Worm (Caenorhabditis elegans) whole organism, L1 larva: Measurements from ENCODE around the gene cdc-14.
"Not testable (repeated sequence)": the region's sequence is repeated elsewhere in the genome, so short reads cannot be mapped to it uniquely, and the experiment has no call there.

Experiments used
- C04F5.9 ChIP-seq: sonication (generic microtip); optimal IDR thresholded peaks from 2 replicates; lab custom pipeline; 2016; ENCODE audit warnings: missing genetic modification characterization, missing compliant biosample characterization
- C16A3.4 ChIP-seq: fragments of 150-350 bp; optimal IDR thresholded peaks from 2 replicates; lab custom pipeline; 2014; ENCODE audit warnings: missing biosample characterization, missing genetic modification characterization
- Y116A8C.19 ChIP-seq: sonication (generic microtip); optimal IDR thresholded peaks from 2 replicates; lab custom pipeline; 2016; ENCODE audit warnings: missing compliant biosample characterization, missing genetic modification characterization, borderline replicate concordance
- aha-1 ChIP-seq: fragments of 150-350 bp; optimal IDR thresholded peaks from 2 replicates; lab custom pipeline; 2014; ENCODE audit warnings: missing biosample characterization, missing genetic modification characterization
- alr-1 ChIP-seq: fragments of 200-800 bp; sonication (Bioruptor generic); optimal IDR thresholded peaks from 2 replicates; lab custom pipeline; 2018; ENCODE audit warnings: borderline replicate concordance, mild to moderate bottlenecking, missing genetic modification characterization, missing compliant biosample characterization
- blmp-1 ChIP-seq: fragments of 150-350 bp; optimal IDR thresholded peaks from 2 replicates; lab custom pipeline; 2014; ENCODE audit warnings: missing biosample characterization, missing genetic modification characterization
- ceh-8 ChIP-seq: fragments of 200-800 bp; sonication (Bioruptor generic); optimal IDR thresholded peaks from 2 replicates; lab custom pipeline; 2018; ENCODE audit warnings: mild to moderate bottlenecking, missing genetic modification characterization, moderate library complexity, missing compliant biosample characterization
- ceh-90 ChIP-seq: sonication (generic microtip); optimal IDR thresholded peaks from 2 replicates; lab custom pipeline; 2016; ENCODE audit warnings: missing genetic modification characterization, missing compliant biosample characterization
- dpl-1 ChIP-seq, 3 experiments: fragments of 150-350 bp in 2 of 3; sonication (generic microtip) in 1 of 3; optimal IDR thresholded peaks; 2 replicates each; lab custom pipeline; 2014 to 2017; ENCODE audit warnings: missing biosample characterization in 3 of 3, missing genetic modification characterization in 3 of 3, missing genetic modification reagents in 3 of 3
- efl-1 ChIP-seq, 4 experiments: fragments of 150-350 bp; optimal IDR thresholded peaks in 3 of 4; peaks in 1 of 4; 1 replicate in 1 of 4; 2 replicates in 3 of 4; lab custom pipeline; 2014; ENCODE audit warnings: missing biosample characterization in 2 of 4, missing genetic modification characterization in 2 of 4, missing genetic modification reagents in 2 of 4
- efl-3 ChIP-seq: fragments of 200-800 bp; sonication (Bioruptor generic); optimal IDR thresholded peaks from 2 replicates; lab custom pipeline; 2018; ENCODE audit warnings: mild to moderate bottlenecking, missing genetic modification characterization, missing compliant biosample characterization
- egl-27 ChIP-seq, 2 experiments: fragments of 150-350 bp in 1 of 2; sonication (generic microtip); optimal IDR thresholded peaks; 3 replicates each; lab custom pipeline; 2017 to 2018; ENCODE audit warnings: missing biosample characterization in 2 of 2, missing genetic modification characterization in 2 of 2, missing genetic modification reagents in 2 of 2
- elt-2 ChIP-seq: sonication (generic microtip); optimal IDR thresholded peaks from 2 replicates; lab custom pipeline; 2016; ENCODE audit warnings: missing genetic modification characterization, mild to moderate bottlenecking, inconsistent platforms, missing compliant biosample characterization, missing genetic modification reagents
- elt-3 ChIP-seq, 6 experiments: fragments of 150-350 bp in 1 of 6; sonication (generic microtip); optimal IDR thresholded peaks; 2 replicates each; lab custom pipeline; 2017 to 2018; ENCODE audit warnings: missing biosample characterization in 6 of 6, missing genetic modification characterization in 6 of 6, inconsistent platforms in 1 of 6
- fkh-4 ChIP-seq: sonication (generic microtip); optimal IDR thresholded peaks from 2 replicates; lab custom pipeline; 2016; ENCODE audit warnings: missing compliant biosample characterization, missing genetic modification characterization, borderline replicate concordance
- fkh-8 ChIP-seq: sonication (generic microtip); optimal IDR thresholded peaks from 2 replicates; lab custom pipeline; 2016; ENCODE audit warnings: mild to moderate bottlenecking, missing genetic modification characterization, missing compliant biosample characterization
- fos-1 ChIP-seq: fragments of 150-350 bp; optimal IDR thresholded peaks from 2 replicates; lab custom pipeline; 2014; ENCODE audit warnings: missing biosample characterization, missing genetic modification characterization
- hpl-2 ChIP-seq: fragments of 150-350 bp; optimal IDR thresholded peaks from 2 replicates; lab custom pipeline; 2014; ENCODE audit warnings: missing biosample characterization, missing genetic modification reagents, missing genetic modification characterization
- isw-1 ChIP-seq: fragments of 200-800 bp; sonication (Bioruptor generic); IDR thresholded peaks from 2 replicates; pipeline ENCODE4 v1.3.6; 2022; ENCODE audit warnings: missing genetic modification characterization, missing compliant biosample characterization
- lin-14 ChIP-seq: fragments of 200-800 bp; sonication (Bioruptor generic); optimal IDR thresholded peaks from 2 replicates; lab custom pipeline; 2018; ENCODE audit warnings: mild to moderate bottlenecking, missing genetic modification characterization, moderate library complexity, missing compliant biosample characterization
- lir-3 ChIP-seq: sonication (generic microtip); optimal IDR thresholded peaks from 2 replicates; lab custom pipeline; 2016; ENCODE audit warnings: mild to moderate bottlenecking, missing genetic modification characterization, moderate library complexity, missing compliant biosample characterization; ENCODE audit not compliant: poor library complexity
- lsy-2 ChIP-seq, 2 experiments: fragments of 150-350 bp; optimal IDR thresholded peaks; 2 replicates each; lab custom pipeline; 2014; ENCODE audit warnings: missing biosample characterization in 2 of 2, missing genetic modification characterization in 2 of 2
- mdl-1 ChIP-seq, 2 experiments: fragments of 150-350 bp; optimal IDR thresholded peaks; 2 replicates each; lab custom pipeline; 2014 to 2017; ENCODE audit warnings: missing biosample characterization in 2 of 2, missing genetic modification characterization in 2 of 2, inconsistent platforms in 1 of 2
- mef-2 ChIP-seq: fragments of 150-350 bp; optimal IDR thresholded peaks from 2 replicates; lab custom pipeline; 2014; ENCODE audit warnings: missing biosample characterization, missing genetic modification characterization
- nhr-11 ChIP-seq: fragments of 150-350 bp; optimal IDR thresholded peaks from 2 replicates; lab custom pipeline; 2014; ENCODE audit warnings: missing biosample characterization, missing genetic modification characterization
- nhr-12 ChIP-seq: sonication (generic microtip); optimal IDR thresholded peaks from 2 replicates; lab custom pipeline; 2017; ENCODE audit warnings: missing biosample characterization, missing genetic modification characterization
- nhr-19 ChIP-seq: fragments of 200-800 bp; sonication (Bioruptor generic); conservative IDR thresholded peaks from 2 replicates; pipeline ENCODE4 v1.3.6; 2022; ENCODE audit warnings: missing genetic modification characterization, missing compliant biosample characterization
- nhr-20 ChIP-seq: sonication (generic microtip); optimal IDR thresholded peaks from 2 replicates; lab custom pipeline; 2016; ENCODE audit warnings: mild to moderate bottlenecking, missing genetic modification characterization, missing compliant biosample characterization
- nhr-28 ChIP-seq: fragments of 150-350 bp; optimal IDR thresholded peaks from 2 replicates; lab custom pipeline; 2014; ENCODE audit warnings: missing biosample characterization, missing genetic modification characterization
- nhr-47 ChIP-seq: sonication (generic microtip); optimal IDR thresholded peaks from 2 replicates; lab custom pipeline; 2016; ENCODE audit warnings: mild to moderate bottlenecking, missing genetic modification characterization, moderate library complexity, missing compliant biosample characterization
- nhr-71 ChIP-seq: sonication (generic microtip); optimal IDR thresholded peaks from 2 replicates; lab custom pipeline; 2016; ENCODE audit warnings: mild to moderate bottlenecking, missing genetic modification characterization, moderate library complexity, missing compliant biosample characterization
- nhr-77 ChIP-seq: fragments of 150-350 bp; optimal IDR thresholded peaks from 2 replicates; lab custom pipeline; 2014; ENCODE audit warnings: missing biosample characterization, missing genetic modification characterization
- nhr-85 ChIP-seq: sonication (generic microtip); peaks from one replicate; lab custom pipeline; 2016; ENCODE audit warnings: missing genetic modification characterization, inconsistent platforms, missing compliant biosample characterization
- pax-3 ChIP-seq: fragments of 200-800 bp; sonication (Bioruptor generic); optimal IDR thresholded peaks from 2 replicates; lab custom pipeline; 2018; ENCODE audit warnings: mild to moderate bottlenecking, missing genetic modification characterization, moderate library complexity, missing compliant biosample characterization
- pqm-1 ChIP-seq: sonication (generic microtip); optimal IDR thresholded peaks from 3 replicates; lab custom pipeline; 2017; ENCODE audit warnings: missing biosample characterization, missing genetic modification characterization
- snpc-4 ChIP-seq: fragments of 150-350 bp; optimal IDR thresholded peaks from 2 replicates; lab custom pipeline; 2014; ENCODE audit warnings: missing biosample characterization, missing genetic modification characterization
- snu-23 ChIP-seq: sonication (generic microtip); optimal IDR thresholded peaks from 2 replicates; lab custom pipeline; 2016; ENCODE audit warnings: missing genetic modification characterization, missing compliant biosample characterization
- sptf-1 ChIP-seq: fragments of 150-350 bp; optimal IDR thresholded peaks from 2 replicates; lab custom pipeline; 2014; ENCODE audit warnings: missing biosample characterization, missing genetic modification characterization
- sup-37 ChIP-seq: fragments of 200-800 bp; sonication (Bioruptor generic); optimal IDR thresholded peaks from 2 replicates; lab custom pipeline; 2018; ENCODE audit warnings: mild to moderate bottlenecking, missing genetic modification characterization, missing compliant biosample characterization
- tbx-2 ChIP-seq: sonication (generic microtip); optimal IDR thresholded peaks from 2 replicates; lab custom pipeline; 2016; ENCODE audit warnings: missing genetic modification characterization, missing compliant biosample characterization
- tlp-1 ChIP-seq: fragments of 150-350 bp; optimal IDR thresholded peaks from 2 replicates; lab custom pipeline; 2014; ENCODE audit warnings: missing biosample characterization, missing genetic modification characterization
- unc-98 ChIP-seq: fragments of 200-800 bp; sonication (Bioruptor generic); IDR thresholded peaks from 2 replicates; pipeline ENCODE4 v1.3.6; 2022; ENCODE audit warnings: missing genetic modification characterization, missing compliant biosample characterization
- xbp-1 ChIP-seq: sonication (generic microtip); optimal IDR thresholded peaks from 2 replicates; lab custom pipeline; 2016; ENCODE audit warnings: missing genetic modification characterization, missing compliant biosample characterization

cdc-14 gene

DNA sequence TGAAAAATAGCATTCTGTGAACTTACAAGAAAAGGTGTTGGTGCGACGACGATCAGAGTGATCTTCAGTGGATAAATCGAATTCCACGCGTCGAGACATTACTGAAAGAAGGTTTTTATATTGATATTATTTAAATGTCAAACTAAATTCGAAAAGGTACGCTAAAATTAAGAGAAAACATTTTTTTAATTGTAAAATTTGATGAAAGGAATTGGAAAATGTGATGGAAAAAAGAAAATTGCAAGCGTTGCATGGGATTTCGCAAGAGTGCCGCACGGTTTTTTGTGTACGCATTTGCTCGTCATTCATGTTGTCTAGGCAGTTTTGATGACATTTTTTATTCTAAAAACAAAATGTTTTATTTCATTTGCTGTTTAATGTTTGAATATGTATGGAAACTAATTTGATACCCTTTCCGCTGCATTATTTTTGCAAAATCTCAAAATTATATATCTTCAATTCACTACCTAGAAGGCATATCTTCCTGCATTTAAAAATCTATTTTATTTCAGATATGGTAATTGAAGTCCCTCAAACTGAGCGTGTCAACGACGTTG, 29.2 kb upstream of the cdc-14 start, which contains the start of the genes eif-3.L and npl-4.2:
Gene eif-3.L, minus strand, starts transcription at position 101 of the 557 bp plus-strand sequence.
Gene npl-4.2, plus strand, starts transcription at position 507 of the 557 bp plus-strand sequence.
- not testable (repeated sequence) for TF ChIP-seq nhr-12; efl-1 (optimal IDR thresholded peaks at IDR 0.05; lab: Kevin White, UChicago); efl-1 (GFP tag; optimal IDR thresholded peaks at IDR 0.05 in 1 of 2; lab: Kevin White, UChicago); Y116A8C.19 (tag; lab: Kevin White, UChicago)
- TF ChIP-seq, all 84 proteins: peak for 0; not testable (repeated sequence) for 84

DNA sequence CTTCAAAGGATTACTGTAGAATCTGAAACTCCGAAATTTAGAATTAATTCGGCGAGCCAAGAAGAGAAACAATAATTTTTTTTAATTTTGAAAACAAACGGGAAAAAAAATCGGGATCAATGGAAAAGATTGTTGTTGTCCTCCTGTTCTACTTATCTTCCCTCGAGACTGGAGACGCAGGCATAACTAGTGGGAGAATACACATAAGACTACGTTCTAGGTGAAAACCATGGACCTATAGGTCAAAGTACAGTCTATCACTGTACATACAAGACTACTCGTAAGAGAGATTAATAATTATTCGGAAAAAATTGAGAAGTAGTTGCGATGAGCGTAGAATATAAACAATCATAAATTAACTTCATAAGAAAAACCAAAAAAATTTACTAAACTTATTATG, 26.1 kb upstream of the cdc-14 start, which contains the start of gene dhs-6:
Gene dhs-6, minus strand, starts transcription at position 22 of the 400 bp plus-strand sequence.
- TF ChIP-seq sptf-1 (tag; lab: Kevin White, UChicago) = no peak
- peak; percentile 56 for TF ChIP-seq nhr-85 (tag; lab: Kevin White, UChicago)
- TF ChIP-seq lin-14 (GFP tag; lab: Kevin White, UChicago) = peak; percentile 18
- TF ChIP-seq nhr-20 (tag; lab: Kevin White, UChicago) = peak; percentile 77
- TF ChIP-seq tbx-2 (tag; lab: Kevin White, UChicago) = no peak
- TF ChIP-seq unc-98 = no peak
- peak; percentile 1 for TF ChIP-seq snu-23 (GFP tag; lab: Kevin White, UChicago)
- no peak for TF ChIP-seq nhr-77 (tag; lab: Kevin White, UChicago)
- peak; percentile 13 for TF ChIP-seq nhr-71 (tag; lab: Kevin White, UChicago)
- TF ChIP-seq sup-37 = no peak
- no peak for TF ChIP-seq nhr-19 (GFP tag; lab: Robert Waterston, UW)
- TF ChIP-seq elt-2 (tag; lab: Kevin White, UChicago) = peak; percentile 20
- TF ChIP-seq C16A3.4 (tag; lab: Kevin White, UChicago) = peak; percentile 15
- TF ChIP-seq lsy-2 (tag; optimal IDR thresholded peaks at IDR 0.05; lab: Kevin White, UChicago) = peak in 1 of 2 experiments; percentile 6
- TF ChIP-seq hpl-2 = no peak
- TF ChIP-seq blmp-1 (tag; lab: Kevin White, UChicago) = peak; percentile 58
- no peak for TF ChIP-seq pax-3
- peak in 2 of 6 experiments; percentile 6 to 18 for TF ChIP-seq elt-3 (tag; optimal IDR thresholded peaks at IDR 0.05; lab: Kevin White, UChicago)
- TF ChIP-seq, all 84 proteins: peak for 10

DNA sequence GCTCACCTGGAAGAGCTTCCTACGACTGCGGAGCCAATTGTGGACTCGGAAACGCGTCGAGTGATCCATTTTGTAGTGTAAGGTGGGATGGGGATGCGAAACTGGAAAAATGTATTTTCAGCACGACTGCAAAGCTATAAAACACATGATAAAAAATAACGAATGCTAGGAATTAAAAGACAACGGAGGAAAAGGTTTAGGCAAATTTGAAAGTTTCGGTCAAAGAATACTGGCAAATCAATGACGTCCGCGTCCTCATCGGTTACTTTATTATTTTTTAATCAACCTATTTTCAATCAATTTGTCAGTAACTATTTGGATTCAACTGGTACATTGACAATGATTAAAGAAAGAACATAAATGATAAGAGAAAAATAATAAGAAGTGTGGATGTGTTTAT, 14.5 kb upstream of the cdc-14 start, which contains the start of gene C17G10.7:
Gene C17G10.7, minus strand, starts transcription at position 101 of the 400 bp plus-strand sequence.
- no peak for TF ChIP-seq ceh-90 (tag; lab: Kevin White, UChicago)
- TF ChIP-seq ceh-8 (GFP tag; lab: Kevin White, UChicago) = no peak
- no peak for TF ChIP-seq C16A3.4 (tag; lab: Kevin White, UChicago)
- no peak for TF ChIP-seq nhr-19 (GFP tag; lab: Robert Waterston, UW)
- no peak for TF ChIP-seq nhr-12
- TF ChIP-seq fos-1 = no peak
- no peak for TF ChIP-seq aha-1 (tag; lab: Kevin White, UChicago)
- TF ChIP-seq nhr-20 (tag; lab: Kevin White, UChicago) = no peak
- TF ChIP-seq nhr-77 (tag; lab: Kevin White, UChicago) = no peak

DNA sequence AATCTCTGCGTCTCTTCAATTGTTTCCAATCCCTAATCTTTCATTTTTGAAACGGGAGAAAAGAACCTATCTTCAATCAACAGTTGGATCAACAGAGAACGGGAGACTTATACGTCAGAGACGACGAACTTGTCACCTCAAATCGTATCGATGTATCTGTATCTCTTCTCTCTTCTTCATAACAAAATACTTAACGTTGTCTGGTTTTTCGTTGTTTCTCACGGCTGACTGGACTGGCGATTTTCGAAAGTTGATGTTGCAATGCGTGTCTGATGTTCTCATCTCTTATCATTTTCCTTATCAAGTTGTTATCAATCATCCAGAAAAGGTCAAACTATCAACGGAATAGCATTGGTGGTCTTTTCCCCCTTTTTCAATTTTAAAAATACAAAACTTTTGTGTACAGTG, 12.3 kb upstream of the cdc-14 start:
- no peak for TF ChIP-seq lir-3 (tag; lab: Kevin White, UChicago)
- TF ChIP-seq xbp-1 (tag; lab: Kevin White, UChicago) = peak; percentile 13
- TF ChIP-seq tlp-1 (tag; lab: Kevin White, UChicago) = no peak
- TF ChIP-seq nhr-11 = no peak
- no peak for TF ChIP-seq C04F5.9
- TF ChIP-seq mef-2 = no peak
- no peak for TF ChIP-seq pqm-1 (tag; lab: Kevin White, UChicago)
- no peak for TF ChIP-seq alr-1 (tag; lab: Kevin White, UChicago)
- no peak for TF ChIP-seq efl-3 (GFP tag; lab: Kevin White, UChicago)
- TF ChIP-seq dpl-1 (GFP tag; optimal IDR thresholded peaks at IDR 0.05; lab: Kevin White, UChicago) = peak in 2 of 3 experiments; percentile 5 to 30
- no peak for TF ChIP-seq fkh-8 (tag; lab: Kevin White, UChicago)
- TF ChIP-seq hpl-2 = no peak
- TF ChIP-seq mdl-1 (tag; optimal IDR thresholded peaks at IDR 0.05; lab: Kevin White, UChicago) = peak in 1 of 2 experiments; percentile 20
- no peak for TF ChIP-seq fkh-4 (tag; lab: Kevin White, UChicago)
- no peak for TF ChIP-seq isw-1
- TF ChIP-seq snpc-4 (tag; lab: Kevin White, UChicago) = peak; percentile 3
- TF ChIP-seq C16A3.4 (tag; lab: Kevin White, UChicago) = peak; percentile 56
- TF ChIP-seq elt-3 (tag; optimal IDR thresholded peaks at IDR 0.05; lab: Kevin White, UChicago) = peak; percentile 76 to 99 (median 89)
- TF ChIP-seq nhr-20 (tag; lab: Kevin White, UChicago) = peak; percentile 93
- peak; percentile 11 to 38 for TF ChIP-seq efl-1 (optimal IDR thresholded peaks at IDR 0.05; lab: Kevin White, UChicago)
- TF ChIP-seq efl-1 (GFP tag; optimal IDR thresholded peaks at IDR 0.05 in 1 of 2; lab: Kevin White, UChicago) = no peak
- TF ChIP-seq egl-27 (tag; optimal IDR thresholded peaks at IDR 0.05; lab: Kevin White, UChicago) = peak in 1 of 2 experiments; percentile 66
- no peak for TF ChIP-seq sup-37
- no peak for TF ChIP-seq nhr-28 (tag; lab: Kevin White, UChicago)
- peak; percentile 55 for TF ChIP-seq nhr-47 (tag; lab: Kevin White, UChicago)
